Fruit fly (Drosophila melanogaster) whole organism, embryonic: Measurements from ENCODE around the gene CG34163.

Experiments used
- Abd-B ChIP-seq: fragments of 200-800 bp; sonication (Bioruptor generic); optimal IDR thresholded peaks from 2 replicates; lab custom pipeline; 2018; ENCODE audit warnings: missing biosample characterization, mild to moderate bottlenecking, missing genetic modification characterization, moderate library complexity
- Ada2b ChIP-seq: fragments of 200-800 bp; sonication (Bioruptor generic); IDR thresholded peaks from 2 replicates; pipeline ENCODE4 v1.3.6; 2022; ENCODE audit warnings: missing biosample characterization, missing genetic modification characterization
- CG10979 ChIP-seq: fragments of 200-800 bp; sonication (Bioruptor generic); optimal IDR thresholded peaks from 2 replicates; lab custom pipeline; 2018; ENCODE audit warnings: missing biosample characterization, mild to moderate bottlenecking, missing genetic modification characterization, moderate library complexity
- CG11093 ChIP-seq: fragments of 200-800 bp; sonication (Bioruptor generic); IDR thresholded peaks from 3 replicates; pipeline ENCODE4 v1.3.6; 2022; ENCODE audit warnings: missing biosample characterization, missing genetic modification characterization
- CG11456 ChIP-seq: fragments of 200-800 bp; sonication (Bioruptor generic); IDR thresholded peaks from 3 replicates; pipeline ENCODE4 v1.3.6; 2022; ENCODE audit warnings: missing biosample characterization, missing genetic modification characterization
- CG11695 ChIP-seq: fragments of 200-800 bp; sonication (Bioruptor generic); IDR thresholded peaks from 3 replicates; pipeline ENCODE4 v1.3.6; 2022; ENCODE audit warnings: missing biosample characterization, missing genetic modification characterization
- CG12104 ChIP-seq: fragments of 200-800 bp; sonication (Bioruptor generic); optimal IDR thresholded peaks from 3 replicates; lab custom pipeline; 2016; ENCODE audit warnings: missing biosample characterization, missing genetic modification characterization
- CG12155 ChIP-seq: fragments of 200-800 bp; sonication (Bioruptor generic); optimal IDR thresholded peaks from 3 replicates; lab custom pipeline; 2016; ENCODE audit warnings: missing biosample characterization, missing genetic modification characterization
- CG13123 ChIP-seq: fragments of 200-800 bp; sonication (Bioruptor generic); optimal IDR thresholded peaks from 2 replicates; lab custom pipeline; 2016; ENCODE audit warnings: missing biosample characterization, missing genetic modification characterization
- CG13424 ChIP-seq: fragments of 200-800 bp; sonication (Bioruptor generic); optimal IDR thresholded peaks from 2 replicates; lab custom pipeline; 2019; ENCODE audit warnings: missing biosample characterization, mild to moderate bottlenecking, missing genetic modification characterization, moderate library complexity
- CG13624 ChIP-seq: fragments of 200-800 bp; sonication (Bioruptor generic); optimal IDR thresholded peaks from 2 replicates; lab custom pipeline; 2016; ENCODE audit warnings: missing biosample characterization, missing genetic modification characterization
- CG13894 ChIP-seq: fragments of 200-800 bp; sonication (Bioruptor generic); optimal IDR thresholded peaks from 3 replicates; lab custom pipeline; 2018; ENCODE audit warnings: missing biosample characterization, mild to moderate bottlenecking, missing genetic modification characterization, moderate library complexity
- CG17912 ChIP-seq: fragments of 200-800 bp; sonication (Bioruptor generic); optimal IDR thresholded peaks from 2 replicates; lab custom pipeline; 2018; ENCODE audit warnings: missing biosample characterization, mild to moderate bottlenecking, missing genetic modification characterization
- CG1792 ChIP-seq: fragments of 200-800 bp; sonication (Bioruptor generic); optimal IDR thresholded peaks from 2 replicates; lab custom pipeline; 2016; ENCODE audit warnings: missing biosample characterization, missing genetic modification characterization
- CG1832 ChIP-seq: fragments of 200-800 bp; sonication (Bioruptor generic); optimal IDR thresholded peaks from 2 replicates; lab custom pipeline; 2017; ENCODE audit warnings: missing biosample characterization, mild to moderate bottlenecking, missing genetic modification characterization, inconsistent platforms
- CG2116 ChIP-seq: fragments of 200-800 bp; sonication (Bioruptor generic); optimal IDR thresholded peaks from 3 replicates; lab custom pipeline; 2018; ENCODE audit warnings: missing biosample characterization, mild to moderate bottlenecking, missing genetic modification characterization
- CG30431 ChIP-seq: fragments of 200-800 bp; sonication (Bioruptor generic); optimal IDR thresholded peaks from 2 replicates; lab custom pipeline; 2017; ENCODE audit warnings: missing biosample characterization, missing genetic modification characterization
- CG3995 ChIP-seq: fragments of 200-800 bp; sonication (Bioruptor generic); optimal IDR thresholded peaks from 3 replicates; lab custom pipeline; 2016; ENCODE audit warnings: missing biosample characterization, missing genetic modification characterization
- CG42726 ChIP-seq: fragments of 200-800 bp; sonication (Bioruptor generic); IDR thresholded peaks from 2 replicates; pipeline ENCODE4 v1.3.6; 2022; ENCODE audit warnings: missing biosample characterization, missing genetic modification characterization; ENCODE audit not compliant: partially characterized antibody
- CG4328 ChIP-seq: fragments of 200-800 bp; sonication (Bioruptor generic); optimal IDR thresholded peaks from 3 replicates; lab custom pipeline; 2017; ENCODE audit warnings: missing biosample characterization, missing genetic modification reagents, missing genetic modification characterization
- CG4730 ChIP-seq: fragments of 200-800 bp; sonication (Bioruptor generic); IDR thresholded peaks from 2 replicates; pipeline ENCODE4 v1.3.6; 2022; ENCODE audit warnings: missing biosample characterization, missing genetic modification characterization
- CG6254 ChIP-seq: fragments of 200-800 bp; sonication (Bioruptor generic); optimal IDR thresholded peaks from 3 replicates; lab custom pipeline; 2017; ENCODE audit warnings: mild to moderate bottlenecking, missing biosample characterization, missing genetic modification reagents, missing genetic modification characterization
- CG6689 ChIP-seq: fragments of 200-800 bp; sonication (Bioruptor generic); IDR thresholded peaks from 2 replicates; pipeline ENCODE4 v1.3.6; 2022; ENCODE audit warnings: missing biosample characterization, missing genetic modification characterization
- CG6854 ChIP-seq: fragments of 200-800 bp; sonication (Bioruptor generic); optimal IDR thresholded peaks from 3 replicates; lab custom pipeline; 2017; ENCODE audit warnings: missing biosample characterization, mild to moderate bottlenecking, missing genetic modification characterization
- CG9609 ChIP-seq: fragments of 200-800 bp; sonication (Bioruptor generic); optimal IDR thresholded peaks from 3 replicates; lab custom pipeline; 2016; ENCODE audit warnings: missing biosample characterization, missing genetic modification characterization
- CTCF ChIP-seq: fragments of 200-800 bp; sonication (Bioruptor generic); optimal IDR thresholded peaks from 2 replicates; lab custom pipeline; 2017; ENCODE audit warnings: missing biosample characterization, mild to moderate bottlenecking, missing genetic modification characterization, moderate library complexity
- CoRest ChIP-seq: fragments of 200-800 bp; sonication (Bioruptor generic); optimal IDR thresholded peaks from 3 replicates; lab custom pipeline; 2018; ENCODE audit warnings: missing biosample characterization, mild to moderate bottlenecking, missing genetic modification characterization, moderate library complexity
- D19A ChIP-seq: fragments of 200-800 bp; optimal IDR thresholded peaks from 3 replicates; lab custom pipeline; 2019; ENCODE audit warnings: missing biosample characterization, mild to moderate bottlenecking, missing genetic modification characterization, moderate library complexity
- D19B ChIP-seq: fragments of 200-800 bp; sonication (Bioruptor generic); optimal IDR thresholded peaks from 2 replicates; lab custom pipeline; 2017; ENCODE audit warnings: missing biosample characterization, mild to moderate bottlenecking, missing genetic modification characterization
- Lim3 ChIP-seq: fragments of 200-800 bp; sonication (Bioruptor generic); IDR thresholded peaks from 2 replicates; pipeline ENCODE4 v1.3.6; 2022; ENCODE audit warnings: missing biosample characterization, missing genetic modification characterization
- NfI ChIP-seq: fragments of 200-800 bp; sonication (Bioruptor generic); optimal IDR thresholded peaks from 3 replicates; lab custom pipeline; 2018; ENCODE audit warnings: missing biosample characterization, mild to moderate bottlenecking, missing genetic modification characterization, moderate library complexity
- PHDP ChIP-seq: fragments of 200-800 bp; sonication (Bioruptor generic); optimal IDR thresholded peaks from 3 replicates; lab custom pipeline; 2018; ENCODE audit warnings: missing biosample characterization, mild to moderate bottlenecking, missing genetic modification characterization, moderate library complexity
- Scr ChIP-seq: fragments of 200-800 bp; sonication (Bioruptor generic); IDR thresholded peaks from 2 replicates; pipeline ENCODE4 v1.3.6; 2022; ENCODE audit warnings: missing biosample characterization, missing genetic modification characterization; ENCODE audit not compliant: partially characterized antibody
- bsh ChIP-seq, 2 experiments: fragments of 200-800 bp; sonication (Bioruptor generic); optimal IDR thresholded peaks; 2 replicates each; lab custom pipeline; 2017 to 2018; ENCODE audit warnings: mild to moderate bottlenecking in 2 of 2, missing biosample characterization in 2 of 2, missing genetic modification characterization in 2 of 2, moderate library complexity in 1 of 2
- cato ChIP-seq: fragments of 200-800 bp; sonication (Bioruptor generic); optimal IDR thresholded peaks from 2 replicates; lab custom pipeline; 2016; ENCODE audit warnings: missing biosample characterization, missing genetic modification characterization, borderline replicate concordance
- disco-r ChIP-seq: fragments of 200-800 bp; sonication (Bioruptor generic); optimal IDR thresholded peaks from 2 replicates; lab custom pipeline; 2016; ENCODE audit warnings: missing biosample characterization, missing genetic modification characterization
- fd96Cb ChIP-seq: fragments of 200-800 bp; sonication (Bioruptor generic); optimal IDR thresholded peaks from 2 replicates; lab custom pipeline; 2018; ENCODE audit warnings: missing biosample characterization, mild to moderate bottlenecking, missing genetic modification characterization, moderate library complexity
- ftz-f1 ChIP-seq: fragments of 200-800 bp; sonication (Bioruptor generic); optimal IDR thresholded peaks from 2 replicates; lab custom pipeline; 2016; ENCODE audit warnings: missing biosample characterization, missing genetic modification characterization
- h ChIP-seq: fragments of >200 bp; optimal IDR thresholded peaks from 2 replicates; lab custom pipeline; 2017
- ken ChIP-seq: fragments of 200-800 bp; sonication (Bioruptor generic); IDR thresholded peaks from 3 replicates; pipeline ENCODE4 v1.3.6; 2022; ENCODE audit warnings: missing biosample characterization, missing genetic modification characterization
- lmd ChIP-seq: fragments of 200-800 bp; sonication (Bioruptor generic); IDR thresholded peaks from 2 replicates; pipeline ENCODE4 v1.3.6; 2022; ENCODE audit warnings: missing biosample characterization, missing genetic modification characterization
- maf-S ChIP-seq: fragments of 200-800 bp; sonication (Bioruptor generic); optimal IDR thresholded peaks from 2 replicates; lab custom pipeline; 2016; ENCODE audit warnings: missing biosample characterization, missing genetic modification characterization
- onecut ChIP-seq: fragments of 200-800 bp; sonication (Bioruptor generic); IDR thresholded peaks from 2 replicates; pipeline ENCODE4 v1.3.6; 2022; ENCODE audit warnings: missing biosample characterization, missing genetic modification characterization
- pnt ChIP-seq: fragments of 200-800 bp; sonication (Bioruptor generic); optimal IDR thresholded peaks from 3 replicates; lab custom pipeline; 2016; ENCODE audit warnings: missing biosample characterization, missing genetic modification characterization
- pros ChIP-seq: fragments of 200-800 bp; sonication (Bioruptor generic); optimal IDR thresholded peaks from 3 replicates; lab custom pipeline; 2019; ENCODE audit warnings: missing biosample characterization, mild to moderate bottlenecking, missing genetic modification characterization, moderate library complexity
- sens ChIP-seq: fragments of 200-800 bp; sonication (Bioruptor generic); peaks from one replicate; lab custom pipeline; 2016; ENCODE audit warnings: missing biosample characterization, missing genetic modification characterization
- shn ChIP-seq: fragments of 200-800 bp; sonication (Bioruptor generic); optimal IDR thresholded peaks from 3 replicates; lab custom pipeline; 2016; ENCODE audit warnings: missing biosample characterization, missing genetic modification characterization
- sisA ChIP-seq: fragments of 200-800 bp; sonication (Bioruptor generic); IDR thresholded peaks from 2 replicates; pipeline ENCODE4 v1.3.6; 2022; ENCODE audit warnings: missing biosample characterization, missing genetic modification characterization
- slp2 ChIP-seq: fragments of 200-800 bp; sonication (Bioruptor generic); optimal IDR thresholded peaks from 2 replicates; lab custom pipeline; 2016; ENCODE audit warnings: missing biosample characterization, missing genetic modification characterization
- sug ChIP-seq: fragments of 200-800 bp; optimal IDR thresholded peaks from 2 replicates; lab custom pipeline; 2019; ENCODE audit warnings: missing biosample characterization, mild to moderate bottlenecking, missing genetic modification characterization, moderate library complexity
- zf30C ChIP-seq: fragments of 200-800 bp; sonication (Bioruptor generic); optimal IDR thresholded peaks from 3 replicates; lab custom pipeline; 2018; ENCODE audit warnings: missing biosample characterization, mild to moderate bottlenecking, missing genetic modification characterization
- zfh1 ChIP-seq: fragments of 200-800 bp; sonication (Bioruptor generic); IDR thresholded peaks from 3 replicates; pipeline ENCODE4 v1.3.6; 2022; ENCODE audit warnings: missing biosample characterization, missing genetic modification characterization

Gene CG34163

DNA sequence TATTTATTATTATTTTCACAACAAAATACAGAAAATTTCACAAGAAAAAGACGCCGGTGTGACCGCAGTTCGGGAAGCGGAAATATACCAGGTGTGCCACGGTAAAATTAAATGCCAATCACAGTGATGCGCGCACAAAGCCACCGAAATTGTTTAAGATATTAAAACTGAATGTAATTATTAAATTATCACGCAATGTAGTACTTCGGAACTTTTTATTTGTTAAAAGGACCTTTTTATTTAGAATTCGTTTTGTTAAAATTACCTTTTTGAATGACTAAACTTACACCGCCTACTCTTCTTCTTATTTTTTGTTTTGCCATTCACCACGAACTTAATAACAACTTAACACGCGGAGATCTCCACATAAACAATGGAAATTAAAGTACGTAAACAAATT lies at the start of gene CG34163, which contains the start of gene CG6686 (continued):
- peak; percentile 54 for TF ChIP-seq CG13894 (tag; lab: Kevin White, UChicago)
- TF ChIP-seq CG13624 (GFP tag; lab: Kevin White, UChicago): peak; percentile 65
- TF ChIP-seq Ada2b (GFP tag; lab: Robert Waterston, UW): peak; percentile 26; the same call in 1 of the 2 replicates
- peak in 1 of 2 experiments; percentile 14 for TF ChIP-seq bsh (GFP tag; optimal IDR thresholded peaks at IDR 0.05; lab: Kevin White, UChicago)
- no peak for TF ChIP-seq CG12104 (GFP tag; lab: Kevin White, UChicago)
- no peak for TF ChIP-seq CG42726 (GFP tag; lab: Robert Waterston, UW)
- TF ChIP-seq Abd-B (GFP tag; lab: Kevin White, UChicago): peak; percentile 46
- peak; percentile 35 for TF ChIP-seq NfI (GFP tag; lab: Kevin White, UChicago)
- TF ChIP-seq sug (tag; lab: Kevin White, UChicago): peak; percentile 54
- peak; percentile 50 for TF ChIP-seq CG9609
- peak; percentile 86 for TF ChIP-seq sens (GFP tag; lab: Kevin White, UChicago)
- peak; percentile 29 for TF ChIP-seq CG4328 (GFP tag; lab: Kevin White, UChicago)
- TF ChIP-seq zfh1 (GFP tag; lab: Robert Waterston, UW): peak; percentile 49; the same call in 1 of the 3 replicates
- peak; percentile 11 for TF ChIP-seq pnt (GFP tag; lab: Kevin White, UChicago)
- no peak for TF ChIP-seq CG17912 (GFP tag; lab: Kevin White, UChicago)
- TF ChIP-seq CG2116 (GFP tag; lab: Kevin White, UChicago): peak; percentile 63
- peak; percentile 17 for TF ChIP-seq ftz-f1 (GFP tag; lab: Kevin White, UChicago)
- TF ChIP-seq CoRest (tag; lab: Kevin White, UChicago): peak; percentile 62
- TF ChIP-seq pros: no peak
- TF ChIP-seq PHDP (tag; lab: Kevin White, UChicago): peak; percentile 6
- TF ChIP-seq CG13424 (tag; lab: Kevin White, UChicago): peak; percentile 23
- peak; percentile 39; the same call in 1 of the 2 replicates for TF ChIP-seq sisA (GFP tag; lab: Robert Waterston, UW)
- peak; percentile 15 for TF ChIP-seq CG12155
- TF ChIP-seq CG6254 (GFP tag; lab: Kevin White, UChicago): peak; percentile 19
- TF ChIP-seq zf30C: no peak
- TF ChIP-seq, all 482 proteins: peak for 168

DNA sequence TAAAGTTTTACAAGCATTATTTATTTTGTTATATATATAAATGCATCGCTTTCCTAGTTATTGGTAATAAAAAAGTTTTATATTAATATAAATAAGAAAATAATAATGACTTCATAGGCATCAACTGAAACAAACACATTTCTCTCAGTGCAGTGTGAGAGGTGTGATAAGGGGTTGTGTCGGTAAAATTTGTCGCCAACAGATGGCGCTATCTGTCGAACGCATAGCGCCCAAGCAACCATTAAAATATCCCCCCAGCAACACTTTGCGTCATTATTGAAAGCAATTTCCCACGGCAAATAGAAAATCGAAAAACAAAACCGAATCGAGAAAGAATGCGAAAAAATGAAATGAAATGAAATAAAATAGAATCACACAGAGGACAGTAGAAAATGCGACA lies 47.5 kb upstream of the CG34163 start:
- TF ChIP-seq D19B (no peak), cato (GFP tag; lab: Kevin White, UChicago) (no peak), CG42726 (GFP tag; lab: Robert Waterston, UW) (no peak), fd96Cb (tag; lab: Kevin White, UChicago) (no peak), CG6689 (GFP tag; lab: Robert Waterston, UW) (0 out of 2 replicates have a peak, but pooled peaks have one; percentile 22), CG11456 (no peak), shn (GFP tag; lab: Kevin White, UChicago) (no peak), CG1832 (GFP tag; lab: Kevin White, UChicago) (no peak), D19A (tag; lab: Kevin White, UChicago) (no peak), lmd (peak; percentile 11; the same call in 1 of the 2 replicates), Lim3 (no peak), slp2 (no peak), CG10979 (tag; lab: Kevin White, UChicago) (no peak), h (lab: Kevin White, UChicago) (no peak), CG6854 (GFP tag; lab: Kevin White, UChicago) (no peak), CG11093 (GFP tag; lab: Robert Waterston, UW) (no peak), disco-r (GFP tag; lab: Kevin White, UChicago) (no peak), CTCF (GFP tag; lab: Kevin White, UChicago) (peak; percentile 85), CG3995 (GFP tag; lab: Kevin White, UChicago) (no peak), CG4730 (GFP tag; lab: Robert Waterston, UW) (no peak), CG11695 (GFP tag; lab: Robert Waterston, UW) (no peak), maf-S (no peak), Scr (GFP tag; lab: Robert Waterston, UW) (no peak), CG13123 (GFP tag; lab: Kevin White, UChicago) (no peak), CG30431 (no peak), onecut (GFP tag; lab: Robert Waterston, UW) (no peak), ken (GFP tag; lab: Robert Waterston, UW) (no peak), CG1792 (no peak)
